Worm (Caenorhabditis elegans) whole organism, L1 larva: ENCODE measurements around the gene R07B1.6.

Source experiments
- C04F5.9 ChIP-seq: sonication (generic microtip); optimal IDR thresholded peaks from 2 replicates; lab custom pipeline; 2016; ENCODE audit warnings: missing genetic modification characterization, missing compliant biosample characterization
- C16A3.4 ChIP-seq: fragments of 150-350 bp; optimal IDR thresholded peaks from 2 replicates; lab custom pipeline; 2014; ENCODE audit warnings: missing biosample characterization, missing genetic modification characterization
- alr-1 ChIP-seq: fragments of 200-800 bp; sonication (Bioruptor generic); optimal IDR thresholded peaks from 2 replicates; lab custom pipeline; 2018; ENCODE audit warnings: borderline replicate concordance, mild to moderate bottlenecking, missing genetic modification characterization, missing compliant biosample characterization
- aly-2 ChIP-seq: fragments of 150-350 bp; optimal IDR thresholded peaks from 2 replicates; lab custom pipeline; 2014; ENCODE audit warnings: missing biosample characterization, missing genetic modification characterization
- ama-1 ChIP-seq: fragments of 150-350 bp; optimal IDR thresholded peaks from 2 replicates; lab custom pipeline; 2014
- ceh-63 ChIP-seq: fragments of 200-800 bp; sonication (Bioruptor generic); optimal IDR thresholded peaks from 2 replicates; lab custom pipeline; 2018; ENCODE audit warnings: mild to moderate bottlenecking, missing genetic modification characterization, missing compliant biosample characterization
- ceh-8 ChIP-seq: fragments of 200-800 bp; sonication (Bioruptor generic); optimal IDR thresholded peaks from 2 replicates; lab custom pipeline; 2018; ENCODE audit warnings: mild to moderate bottlenecking, missing genetic modification characterization, moderate library complexity, missing compliant biosample characterization
- ceh-82 ChIP-seq, 3 experiments: fragments of 150-350 bp in 1 of 3; sonication (generic microtip) in 2 of 3; optimal IDR thresholded peaks; 2 replicates each; lab custom pipeline; 2014 to 2017; ENCODE audit warnings: missing biosample characterization in 3 of 3, missing genetic modification characterization in 3 of 3
- ceh-88 ChIP-seq: fragments of 200-800 bp; sonication (Bioruptor generic); IDR thresholded peaks from 2 replicates; pipeline ENCODE4 v1.3.6; 2022; ENCODE audit warnings: missing genetic modification characterization, missing compliant biosample characterization
- ceh-90 ChIP-seq: sonication (generic microtip); optimal IDR thresholded peaks from 2 replicates; lab custom pipeline; 2016; ENCODE audit warnings: missing genetic modification characterization, missing compliant biosample characterization
- dpl-1 ChIP-seq, 3 experiments: fragments of 150-350 bp in 2 of 3; sonication (generic microtip) in 1 of 3; optimal IDR thresholded peaks; 2 replicates each; lab custom pipeline; 2014 to 2017; ENCODE audit warnings: missing biosample characterization in 3 of 3, missing genetic modification characterization in 3 of 3, missing genetic modification reagents in 3 of 3
- dsc-1 ChIP-seq: sonication (generic microtip); optimal IDR thresholded peaks from 2 replicates; lab custom pipeline; 2016; ENCODE audit warnings: mild to moderate bottlenecking, missing genetic modification characterization, missing compliant biosample characterization
- efl-3 ChIP-seq: fragments of 200-800 bp; sonication (Bioruptor generic); optimal IDR thresholded peaks from 2 replicates; lab custom pipeline; 2018; ENCODE audit warnings: mild to moderate bottlenecking, missing genetic modification characterization, missing compliant biosample characterization
- elt-2 ChIP-seq: sonication (generic microtip); optimal IDR thresholded peaks from 2 replicates; lab custom pipeline; 2016; ENCODE audit warnings: missing genetic modification characterization, mild to moderate bottlenecking, inconsistent platforms, missing compliant biosample characterization, missing genetic modification reagents
- elt-3 ChIP-seq, 6 experiments: fragments of 150-350 bp in 1 of 6; sonication (generic microtip); optimal IDR thresholded peaks; 2 replicates each; lab custom pipeline; 2017 to 2018; ENCODE audit warnings: missing biosample characterization in 6 of 6, missing genetic modification characterization in 6 of 6, inconsistent platforms in 1 of 6
- ets-5 ChIP-seq: fragments of 200-800 bp; sonication (Bioruptor generic); IDR thresholded peaks from 2 replicates; pipeline ENCODE4 v1.3.6; 2022; ENCODE audit warnings: missing genetic modification characterization, missing compliant biosample characterization
- fkh-4 ChIP-seq: sonication (generic microtip); optimal IDR thresholded peaks from 2 replicates; lab custom pipeline; 2016; ENCODE audit warnings: missing compliant biosample characterization, missing genetic modification characterization, borderline replicate concordance
- fkh-8 ChIP-seq: sonication (generic microtip); optimal IDR thresholded peaks from 2 replicates; lab custom pipeline; 2016; ENCODE audit warnings: mild to moderate bottlenecking, missing genetic modification characterization, missing compliant biosample characterization
- grh-1 ChIP-seq: fragments of 200-800 bp; sonication (Bioruptor generic); IDR thresholded peaks from 2 replicates; pipeline ENCODE4 v1.3.6; 2022; ENCODE audit warnings: missing genetic modification reagents, missing genetic modification characterization, missing compliant biosample characterization
- hpl-2 ChIP-seq: fragments of 150-350 bp; optimal IDR thresholded peaks from 2 replicates; lab custom pipeline; 2014; ENCODE audit warnings: missing biosample characterization, missing genetic modification reagents, missing genetic modification characterization
- irx-1 ChIP-seq: sonication (generic microtip); optimal IDR thresholded peaks from 2 replicates; lab custom pipeline; 2016; ENCODE audit warnings: missing genetic modification characterization, missing compliant biosample characterization
- isw-1 ChIP-seq: fragments of 200-800 bp; sonication (Bioruptor generic); IDR thresholded peaks from 2 replicates; pipeline ENCODE4 v1.3.6; 2022; ENCODE audit warnings: missing genetic modification characterization, missing compliant biosample characterization
- jun-1 ChIP-seq: fragments of 150-350 bp; optimal IDR thresholded peaks from 2 replicates; lab custom pipeline; 2014; ENCODE audit warnings: missing biosample characterization, missing genetic modification reagents, missing genetic modification characterization
- lin-14 ChIP-seq: fragments of 200-800 bp; sonication (Bioruptor generic); optimal IDR thresholded peaks from 2 replicates; lab custom pipeline; 2018; ENCODE audit warnings: mild to moderate bottlenecking, missing genetic modification characterization, moderate library complexity, missing compliant biosample characterization
- lin-15B ChIP-seq: fragments of 150-350 bp; sonication (generic microtip); optimal IDR thresholded peaks from 3 replicates; lab custom pipeline; 2014; ENCODE audit warnings: missing biosample characterization, missing genetic modification characterization
- lin-35 ChIP-seq, 2 experiments: fragments of 150-350 bp; optimal IDR thresholded peaks; 2 replicates each; lab custom pipeline; 2014; ENCODE audit warnings: missing biosample characterization in 2 of 2, missing genetic modification characterization in 2 of 2, missing genetic modification reagents in 2 of 2
- lsy-2 ChIP-seq, 2 experiments: fragments of 150-350 bp; optimal IDR thresholded peaks; 2 replicates each; lab custom pipeline; 2014; ENCODE audit warnings: missing biosample characterization in 2 of 2, missing genetic modification characterization in 2 of 2
- mab-9 ChIP-seq: fragments of 200-800 bp; sonication (Bioruptor generic); IDR thresholded peaks from 2 replicates; pipeline ENCODE4 v1.3.6; 2022; ENCODE audit warnings: missing genetic modification reagents, missing genetic modification characterization, missing compliant biosample characterization
- mep-1 ChIP-seq: fragments of 150-350 bp; optimal IDR thresholded peaks from 2 replicates; lab custom pipeline; 2014; ENCODE audit warnings: missing biosample characterization, missing genetic modification characterization
- nhr-11 ChIP-seq: fragments of 150-350 bp; optimal IDR thresholded peaks from 2 replicates; lab custom pipeline; 2014; ENCODE audit warnings: missing biosample characterization, missing genetic modification characterization
- nhr-12 ChIP-seq: sonication (generic microtip); optimal IDR thresholded peaks from 2 replicates; lab custom pipeline; 2017; ENCODE audit warnings: missing biosample characterization, missing genetic modification characterization
- nhr-19 ChIP-seq: fragments of 200-800 bp; sonication (Bioruptor generic); conservative IDR thresholded peaks from 2 replicates; pipeline ENCODE4 v1.3.6; 2022; ENCODE audit warnings: missing genetic modification characterization, missing compliant biosample characterization
- nhr-28 ChIP-seq: fragments of 150-350 bp; optimal IDR thresholded peaks from 2 replicates; lab custom pipeline; 2014; ENCODE audit warnings: missing biosample characterization, missing genetic modification characterization
- nhr-71 ChIP-seq: sonication (generic microtip); optimal IDR thresholded peaks from 2 replicates; lab custom pipeline; 2016; ENCODE audit warnings: mild to moderate bottlenecking, missing genetic modification characterization, moderate library complexity, missing compliant biosample characterization
- nhr-77 ChIP-seq: fragments of 150-350 bp; optimal IDR thresholded peaks from 2 replicates; lab custom pipeline; 2014; ENCODE audit warnings: missing biosample characterization, missing genetic modification characterization
- pag-3 ChIP-seq: sonication (generic microtip); optimal IDR thresholded peaks from 2 replicates; lab custom pipeline; 2017; ENCODE audit warnings: missing genetic modification characterization, mild to moderate bottlenecking, missing compliant biosample characterization, antibody characterized with exemption, borderline replicate concordance; ENCODE audit not compliant: insufficient read depth
- pqm-1 ChIP-seq: sonication (generic microtip); optimal IDR thresholded peaks from 3 replicates; lab custom pipeline; 2017; ENCODE audit warnings: missing biosample characterization, missing genetic modification characterization
- rnt-1 ChIP-seq: sonication (generic microtip); optimal IDR thresholded peaks from 2 replicates; lab custom pipeline; 2016; ENCODE audit warnings: mild to moderate bottlenecking, missing genetic modification characterization, moderate library complexity, missing compliant biosample characterization
- snpc-4 ChIP-seq: fragments of 150-350 bp; optimal IDR thresholded peaks from 2 replicates; lab custom pipeline; 2014; ENCODE audit warnings: missing biosample characterization, missing genetic modification characterization
- snu-23 ChIP-seq: sonication (generic microtip); optimal IDR thresholded peaks from 2 replicates; lab custom pipeline; 2016; ENCODE audit warnings: missing genetic modification characterization, missing compliant biosample characterization
- sptf-1 ChIP-seq: fragments of 150-350 bp; optimal IDR thresholded peaks from 2 replicates; lab custom pipeline; 2014; ENCODE audit warnings: missing biosample characterization, missing genetic modification characterization
- sup-37 ChIP-seq: fragments of 200-800 bp; sonication (Bioruptor generic); optimal IDR thresholded peaks from 2 replicates; lab custom pipeline; 2018; ENCODE audit warnings: mild to moderate bottlenecking, missing genetic modification characterization, missing compliant biosample characterization
- tbx-2 ChIP-seq: sonication (generic microtip); optimal IDR thresholded peaks from 2 replicates; lab custom pipeline; 2016; ENCODE audit warnings: missing genetic modification characterization, missing compliant biosample characterization
- unc-30 ChIP-seq: sonication (generic microtip); optimal IDR thresholded peaks from 2 replicates; lab custom pipeline; 2017; ENCODE audit warnings: missing biosample characterization, missing genetic modification characterization
- unc-62 ChIP-seq: fragments of 150-350 bp; optimal IDR thresholded peaks from 2 replicates; lab custom pipeline; 2014; ENCODE audit warnings: missing biosample characterization, missing genetic modification reagents, missing genetic modification characterization
- unc-86 ChIP-seq: sonication (generic microtip); optimal IDR thresholded peaks from 2 replicates; lab custom pipeline; 2016; ENCODE audit warnings: missing genetic modification characterization, missing compliant biosample characterization
- xbp-1 ChIP-seq: sonication (generic microtip); optimal IDR thresholded peaks from 2 replicates; lab custom pipeline; 2016; ENCODE audit warnings: missing genetic modification characterization, missing compliant biosample characterization
- zag-1 ChIP-seq: fragments of 150-350 bp; optimal IDR thresholded peaks from 2 replicates; lab custom pipeline; 2014; ENCODE audit warnings: missing biosample characterization, missing genetic modification characterization
- zip-4 ChIP-seq: fragments of 200-800 bp; sonication (Bioruptor generic); optimal IDR thresholded peaks from 2 replicates; lab custom pipeline; 2018; ENCODE audit warnings: mild to moderate bottlenecking, missing genetic modification characterization, moderate library complexity, missing compliant biosample characterization
- ztf-4 ChIP-seq: fragments of 150-350 bp; optimal IDR thresholded peaks from 2 replicates; lab custom pipeline; 2014; ENCODE audit warnings: missing biosample characterization, missing genetic modification characterization

R07B1.6 gene

ce11 chrX:9832370-9832769, 34.1 kb upstream of the R07B1.6 start (continued):
- TF ChIP-seq nhr-71 (tag; lab: Kevin White, UChicago) (peak; percentile 40), jun-1 (tag; lab: Kevin White, UChicago) (no peak), nhr-77 (tag; lab: Kevin White, UChicago) (no peak), lsy-2 (tag; optimal IDR thresholded peaks at IDR 0.05; lab: Kevin White, UChicago) (peak in 1 of 2 experiments; percentile 3), lin-14 (peak; percentile 52), fkh-4 (tag; lab: Kevin White, UChicago) (no peak), snu-23 (GFP tag; lab: Kevin White, UChicago) (no peak), irx-1 (no peak), ceh-8 (GFP tag; lab: Kevin White, UChicago) (no peak)

- TF ChIP-seq zag-1 (tag; lab: Kevin White, UChicago): no peak
- TF ChIP-seq sptf-1 (tag; lab: Kevin White, UChicago): no peak
- TF ChIP-seq ceh-88 (GFP tag; lab: Robert Waterston, UW): no peak
- TF ChIP-seq ama-1 (lab: Kevin White, UChicago): no peak
- TF ChIP-seq ztf-4: peak; percentile 10
- no peak for TF ChIP-seq sup-37
- TF ChIP-seq zip-4 (GFP tag; lab: Kevin White, UChicago): no peak
- TF ChIP-seq unc-62 (GFP tag; lab: Kevin White, UChicago): no peak
- TF ChIP-seq C16A3.4 (tag; lab: Kevin White, UChicago): peak; percentile 65
- peak; percentile 23 for TF ChIP-seq isw-1 (GFP tag; lab: Robert Waterston, UW)
- no peak for TF ChIP-seq unc-86 (tag; lab: Kevin White, UChicago)
- no peak for TF ChIP-seq nhr-28
- TF ChIP-seq nhr-19 (GFP tag; lab: Robert Waterston, UW): peak; percentile 39; the same call in 1 of the 2 replicates
- TF ChIP-seq snu-23 (GFP tag; lab: Kevin White, UChicago): peak; percentile 88
- peak; percentile 55 for TF ChIP-seq rnt-1 (tag; lab: Kevin White, UChicago)
- TF ChIP-seq elt-2 (tag; lab: Kevin White, UChicago): no peak
- TF ChIP-seq ceh-82 (tag; optimal IDR thresholded peaks at IDR 0.05; lab: Kevin White, UChicago): peak in 2 of 3 experiments; percentile 11 to 70
- TF ChIP-seq lsy-2 (tag; optimal IDR thresholded peaks at IDR 0.05; lab: Kevin White, UChicago): peak; percentile 59 to 70
- TF ChIP-seq alr-1: no peak
- TF ChIP-seq hpl-2: peak; percentile 68
- TF ChIP-seq jun-1 (tag; lab: Kevin White, UChicago): peak; percentile 47
- TF ChIP-seq nhr-11 (tag; lab: Kevin White, UChicago): no peak
- TF ChIP-seq lin-35 (GFP tag; optimal IDR thresholded peaks at IDR 0.05; lab: Kevin White, UChicago): peak; percentile 26 to 75
- TF ChIP-seq snpc-4 (tag; lab: Kevin White, UChicago): peak; percentile 32
- TF ChIP-seq xbp-1 (tag; lab: Kevin White, UChicago): peak; percentile 59
- TF ChIP-seq dsc-1 (tag; lab: Kevin White, UChicago): peak; percentile 15
- no peak for TF ChIP-seq ceh-90 (tag; lab: Kevin White, UChicago)
- no peak for TF ChIP-seq unc-30 (tag; lab: Kevin White, UChicago)
- TF ChIP-seq dpl-1 (GFP tag; optimal IDR thresholded peaks at IDR 0.05; lab: Kevin White, UChicago): peak; percentile 40 to 59 (median 48)
- TF ChIP-seq efl-3 (GFP tag; lab: Kevin White, UChicago): no peak
- TF ChIP-seq mab-9 (GFP tag; lab: Robert Waterston, UW): no peak
- no peak for TF ChIP-seq nhr-12 (tag; lab: Kevin White, UChicago)
- TF ChIP-seq elt-3 (tag; optimal IDR thresholded peaks at IDR 0.05; lab: Kevin White, UChicago): no peak
- no peak for TF ChIP-seq C04F5.9 (tag; lab: Kevin White, UChicago)
- TF ChIP-seq tbx-2 (tag; lab: Kevin White, UChicago): peak; percentile 67
- TF ChIP-seq pqm-1: no peak
- TF ChIP-seq mep-1 (tag; lab: Kevin White, UChicago): peak; percentile 81
- TF ChIP-seq lin-15B (tag; lab: Kevin White, UChicago): no peak
- no peak for TF ChIP-seq ets-5
- peak; percentile 50 for TF ChIP-seq pag-3 (tag; lab: Kevin White, UChicago)
- TF ChIP-seq fkh-4 (tag; lab: Kevin White, UChicago): no peak
- TF ChIP-seq irx-1: peak; percentile 31
- peak; percentile 77 for TF ChIP-seq fkh-8
- TF ChIP-seq aly-2: no peak
- TF ChIP-seq grh-1 (GFP tag; lab: Robert Waterston, UW): no peak
- TF ChIP-seq ceh-63 (GFP tag; lab: Kevin White, UChicago): no peak
These were observed 28.4 kb upstream of the R07B1.6 start, which contains the start of gene ipla-2 for ce11 chrX:9837989-9838541. Gene ipla-2 (minus strand): TSS chrX:9838039.
